Worm (Caenorhabditis elegans) whole organism, L2 larva: ENCODE results near the gene F45E4.6.

Experiments used
- C34F6.9 ChIP-seq: fragments of 150-350 bp; optimal IDR thresholded peaks from 2 replicates; lab custom pipeline; 2014; ENCODE audit warnings: missing biosample characterization, missing genetic modification characterization
- F13H6.1 ChIP-seq: sonication (generic microtip); optimal IDR thresholded peaks from 2 replicates; lab custom pipeline; 2016; ENCODE audit warnings: missing genetic modification characterization, missing compliant biosample characterization
- R02D3.7 ChIP-seq: fragments of 150-350 bp; optimal IDR thresholded peaks from 2 replicates; lab custom pipeline; 2014; ENCODE audit warnings: missing biosample characterization, missing genetic modification characterization
- Y55F3AM.14 ChIP-seq: fragments of 200-800 bp; sonication (Bioruptor generic); optimal IDR thresholded peaks from 2 replicates; lab custom pipeline; 2018; ENCODE audit warnings: mild to moderate bottlenecking, missing genetic modification characterization, missing compliant biosample characterization
- ZK546.5 ChIP-seq: sonication (generic microtip); optimal IDR thresholded peaks from 2 replicates; lab custom pipeline; 2017; ENCODE audit warnings: missing biosample characterization, missing genetic modification characterization
- alr-1 ChIP-seq: fragments of 150-350 bp; optimal IDR thresholded peaks from 2 replicates; lab custom pipeline; 2014; ENCODE audit warnings: missing biosample characterization, missing genetic modification characterization
- aly-2 ChIP-seq: fragments of 150-350 bp; optimal IDR thresholded peaks from 2 replicates; lab custom pipeline; 2014; ENCODE audit warnings: missing biosample characterization, missing genetic modification characterization
- ama-1 ChIP-seq: fragments of 150-350 bp; optimal IDR thresholded peaks from 2 replicates; lab custom pipeline; 2018; ENCODE audit warnings: inconsistent platforms
- blmp-1 ChIP-seq: sonication (generic microtip); optimal IDR thresholded peaks from 2 replicates; lab custom pipeline; 2017; ENCODE audit warnings: missing genetic modification characterization, mild to moderate bottlenecking, missing compliant biosample characterization, antibody characterized with exemption, moderate library complexity; ENCODE audit not compliant: insufficient read depth
- ceh-16 ChIP-seq: fragments of 150-350 bp; optimal IDR thresholded peaks from 2 replicates; lab custom pipeline; 2014; ENCODE audit warnings: missing biosample characterization, missing genetic modification characterization
- crh-2 ChIP-seq: sonication (generic microtip); optimal IDR thresholded peaks from 2 replicates; lab custom pipeline; 2017; ENCODE audit warnings: missing biosample characterization, missing genetic modification characterization
- dmd-4 ChIP-seq: sonication (generic microtip); optimal IDR thresholded peaks from 2 replicates; lab custom pipeline; 2017; ENCODE audit warnings: missing biosample characterization, missing genetic modification characterization
- egl-27 ChIP-seq: sonication (generic microtip); optimal IDR thresholded peaks from 3 replicates; lab custom pipeline; 2017; ENCODE audit warnings: missing biosample characterization, missing genetic modification reagents, missing genetic modification characterization
- elt-1 ChIP-seq: fragments of 150-350 bp; optimal IDR thresholded peaks from 2 replicates; lab custom pipeline; 2014; ENCODE audit warnings: missing biosample characterization, missing genetic modification characterization
- elt-3 ChIP-seq: sonication (generic microtip); optimal IDR thresholded peaks from 2 replicates; lab custom pipeline; 2017; ENCODE audit warnings: missing biosample characterization, missing genetic modification characterization
- fos-1 ChIP-seq: fragments of 150-350 bp; optimal IDR thresholded peaks from 2 replicates; lab custom pipeline; 2014; ENCODE audit warnings: missing biosample characterization, missing genetic modification characterization
- gmeb-1 ChIP-seq: fragments of 150-350 bp; optimal IDR thresholded peaks from 2 replicates; lab custom pipeline; 2014; ENCODE audit warnings: missing biosample characterization, missing genetic modification characterization
- lin-13 ChIP-seq: fragments of 150-350 bp; optimal IDR thresholded peaks from 2 replicates; lab custom pipeline; 2014; ENCODE audit warnings: missing biosample characterization, missing genetic modification reagents, missing genetic modification characterization
- lin-39 ChIP-seq: fragments of 150-350 bp; optimal IDR thresholded peaks from 2 replicates; lab custom pipeline; 2014; ENCODE audit warnings: missing biosample characterization, missing genetic modification reagents, missing genetic modification characterization
- lsy-2 ChIP-seq, 2 experiments: fragments of 150-350 bp in 1 of 2; sonication (generic microtip) in 1 of 2; optimal IDR thresholded peaks; 2 replicates each; lab custom pipeline; 2014 to 2017; ENCODE audit warnings: missing biosample characterization in 2 of 2, missing genetic modification characterization in 2 of 2
- mab-5 ChIP-seq: fragments of 150-350 bp; optimal IDR thresholded peaks from 2 replicates; lab custom pipeline; 2014; ENCODE audit warnings: missing biosample characterization, missing genetic modification characterization
- mbf-1 ChIP-seq: sonication (generic microtip); optimal IDR thresholded peaks from 2 replicates; lab custom pipeline; 2017; ENCODE audit warnings: missing biosample characterization, missing genetic modification characterization
- mdl-1 ChIP-seq, 2 experiments: fragments of 150-350 bp in 1 of 2; sonication (generic microtip) in 1 of 2; optimal IDR thresholded peaks; 2 replicates each; lab custom pipeline; 2017; ENCODE audit warnings: missing biosample characterization in 2 of 2, missing genetic modification characterization in 2 of 2
- nhr-10 ChIP-seq: sonication (generic microtip); optimal IDR thresholded peaks from 2 replicates; lab custom pipeline; 2017; ENCODE audit warnings: missing biosample characterization, missing genetic modification characterization
- nhr-11 ChIP-seq: fragments of 150-350 bp; optimal IDR thresholded peaks from 2 replicates; lab custom pipeline; 2014; ENCODE audit warnings: missing biosample characterization, missing genetic modification characterization
- nhr-12 ChIP-seq: fragments of 150-350 bp; optimal IDR thresholded peaks from 2 replicates; lab custom pipeline; 2014; ENCODE audit warnings: missing biosample characterization, missing genetic modification characterization
- nhr-129 ChIP-seq: fragments of 150-350 bp; optimal IDR thresholded peaks from 2 replicates; lab custom pipeline; 2014; ENCODE audit warnings: missing biosample characterization, missing genetic modification characterization
- nhr-21 ChIP-seq: fragments of 150-350 bp; optimal IDR thresholded peaks from 2 replicates; lab custom pipeline; 2014; ENCODE audit warnings: missing biosample characterization, missing genetic modification characterization
- nhr-23 ChIP-seq: fragments of 150-350 bp; optimal IDR thresholded peaks from 2 replicates; lab custom pipeline; 2014; ENCODE audit warnings: missing biosample characterization, missing genetic modification reagents, missing genetic modification characterization
- nhr-237 ChIP-seq: fragments of 150-350 bp; optimal IDR thresholded peaks from 2 replicates; lab custom pipeline; 2014; ENCODE audit warnings: missing biosample characterization, missing genetic modification characterization
- nhr-25 ChIP-seq: fragments of 150-350 bp; sonication (generic microtip); optimal IDR thresholded peaks from 3 replicates; lab custom pipeline; 2014; ENCODE audit warnings: missing biosample characterization, missing genetic modification characterization
- nhr-6 ChIP-seq: fragments of 150-350 bp; optimal IDR thresholded peaks from 2 replicates; lab custom pipeline; 2014; ENCODE audit warnings: missing biosample characterization, missing genetic modification characterization
- nhr-77 ChIP-seq: fragments of 150-350 bp; optimal IDR thresholded peaks from 2 replicates; lab custom pipeline; 2014; ENCODE audit warnings: missing biosample characterization, missing genetic modification characterization
- peb-1 ChIP-seq: fragments of 150-350 bp; optimal IDR thresholded peaks from 2 replicates; lab custom pipeline; 2014; ENCODE audit warnings: missing biosample characterization, missing genetic modification characterization
- sem-4 ChIP-seq: fragments of 150-350 bp; optimal IDR thresholded peaks from 2 replicates; lab custom pipeline; 2014; ENCODE audit warnings: missing biosample characterization, missing genetic modification reagents, missing genetic modification characterization
- sma-9 ChIP-seq, 2 experiments: fragments of 150-350 bp in 1 of 2; sonication (generic microtip) in 1 of 2; optimal IDR thresholded peaks; 2 replicates each; lab custom pipeline; 2014 to 2016; ENCODE audit warnings: missing genetic modification characterization in 2 of 2, mild to moderate bottlenecking in 1 of 2, missing biosample characterization in 1 of 2, missing compliant biosample characterization in 1 of 2, missing genetic modification reagents in 1 of 2, moderate library complexity in 1 of 2
- snpc-4 ChIP-seq: fragments of 150-350 bp; optimal IDR thresholded peaks from 2 replicates; lab custom pipeline; 2014; ENCODE audit warnings: missing biosample characterization, missing genetic modification characterization
- unc-39 ChIP-seq: fragments of 150-350 bp; optimal IDR thresholded peaks from 2 replicates; lab custom pipeline; 2014; ENCODE audit warnings: missing biosample characterization, missing genetic modification characterization
- unc-55 ChIP-seq: fragments of 150-350 bp; sonication (generic microtip); optimal IDR thresholded peaks from 3 replicates; lab custom pipeline; 2014; ENCODE audit warnings: missing biosample characterization, missing genetic modification reagents, missing genetic modification characterization
- unc-62 ChIP-seq: fragments of 150-350 bp; optimal IDR thresholded peaks from 2 replicates; lab custom pipeline; 2014; ENCODE audit warnings: missing biosample characterization, missing genetic modification reagents, missing genetic modification characterization
- zag-1 ChIP-seq: fragments of 150-350 bp; optimal IDR thresholded peaks from 2 replicates; lab custom pipeline; 2014; ENCODE audit warnings: missing biosample characterization, missing genetic modification characterization
- ztf-11 ChIP-seq: sonication (generic microtip); optimal IDR thresholded peaks from 2 replicates; lab custom pipeline; 2017; ENCODE audit warnings: missing biosample characterization, missing genetic modification characterization
- ztf-4 ChIP-seq: fragments of 150-350 bp; optimal IDR thresholded peaks from 2 replicates; lab custom pipeline; 2014; ENCODE audit warnings: missing biosample characterization, missing genetic modification characterization

The F45E4.6 gene

ce11 chrIV:7661569-7661968 is 29.2 kb upstream of the F45E4.6 start:
- no peak for TF ChIP-seq nhr-6 (tag; lab: Kevin White, UChicago)
- peak; percentile 69 for TF ChIP-seq mab-5
- peak in 1 of 2 experiments; percentile 6 for TF ChIP-seq lsy-2 (tag; optimal IDR thresholded peaks at IDR 0.05; lab: Kevin White, UChicago)

- TF ChIP-seq ama-1 (lab: Kevin White, UChicago) (no peak), ZK546.5 (tag; lab: Kevin White, UChicago) (no peak), snpc-4 (no peak), F13H6.1 (peak; percentile 19), lin-39 (tag; lab: Kevin White, UChicago) (no peak), sem-4 (tag; lab: Kevin White, UChicago) (peak; percentile 78), lin-13 (GFP tag; lab: Kevin White, UChicago) (no peak), nhr-11 (tag; lab: Kevin White, UChicago) (no peak), unc-55 (no peak), blmp-1 (tag; lab: Kevin White, UChicago) (no peak), nhr-21 (no peak), aly-2 (tag; lab: Kevin White, UChicago) (no peak), nhr-6 (tag; lab: Kevin White, UChicago) (no peak), egl-27 (tag; lab: Kevin White, UChicago) (no peak), nhr-23 (no peak), crh-2 (no peak), nhr-237 (tag; lab: Kevin White, UChicago) (no peak), Y55F3AM.14 (GFP tag; lab: Kevin White, UChicago) (no peak), C34F6.9 (tag; lab: Kevin White, UChicago) (peak; percentile 9), sma-9 (GFP tag; optimal IDR thresholded peaks at IDR 0.05; lab: Kevin White, UChicago) (peak; percentile 57), sma-9 (tag; optimal IDR thresholded peaks at IDR 0.05; lab: Kevin White, UChicago) (no peak), mdl-1 (tag; optimal IDR thresholded peaks at IDR 0.05; lab: Kevin White, UChicago) (no peak), mbf-1 (tag; lab: Kevin White, UChicago) (no peak), nhr-129 (tag; lab: Kevin White, UChicago) (peak; percentile 18)
Observed at ce11 chrIV:7659481-7659880, 27.1 kb upstream of the F45E4.6 start.

ce11 chrIV:7658589-7658988 is 26.2 kb upstream of the F45E4.6 start, which contains the start of gene C08G9.1:
Gene C08G9.1 (plus strand): TSS chrIV:7658763.
- TF ChIP-seq lsy-2 (tag; optimal IDR thresholded peaks at IDR 0.05; lab: Kevin White, UChicago): peak in 1 of 2 experiments; percentile 0
- no peak for TF ChIP-seq unc-62 (GFP tag; lab: Kevin White, UChicago)
- TF ChIP-seq mdl-1 (tag; optimal IDR thresholded peaks at IDR 0.05; lab: Kevin White, UChicago): no peak
- TF ChIP-seq zag-1 (tag; lab: Kevin White, UChicago): no peak
- no peak for TF ChIP-seq ztf-11 (tag; lab: Kevin White, UChicago)
- TF ChIP-seq nhr-129 (tag; lab: Kevin White, UChicago): peak; percentile 45
- no peak for TF ChIP-seq peb-1 (tag; lab: Kevin White, UChicago)
- no peak for TF ChIP-seq nhr-77 (tag; lab: Kevin White, UChicago)
- TF ChIP-seq C34F6.9 (tag; lab: Kevin White, UChicago): peak; percentile 12
- TF ChIP-seq crh-2: no peak
- no peak for TF ChIP-seq elt-1
- TF ChIP-seq ZK546.5 (tag; lab: Kevin White, UChicago): no peak
- no peak for TF ChIP-seq nhr-12
- TF ChIP-seq R02D3.7 (tag; lab: Kevin White, UChicago): no peak
- TF ChIP-seq lin-39 (tag; lab: Kevin White, UChicago): no peak
- no peak for TF ChIP-seq mab-5
- TF ChIP-seq nhr-25: no peak
- peak; percentile 47 for TF ChIP-seq unc-55
- no peak for TF ChIP-seq nhr-11 (tag; lab: Kevin White, UChicago)
- no peak for TF ChIP-seq gmeb-1 (tag; lab: Kevin White, UChicago)
- TF ChIP-seq fos-1: no peak

- TF ChIP-seq alr-1 (tag; lab: Kevin White, UChicago) (no peak), gmeb-1 (tag; lab: Kevin White, UChicago) (peak; percentile 39), Y55F3AM.14 (GFP tag; lab: Kevin White, UChicago) (no peak), nhr-10 (tag; lab: Kevin White, UChicago) (no peak), ztf-4 (tag; lab: Kevin White, UChicago) (no peak), nhr-6 (tag; lab: Kevin White, UChicago) (no peak), aly-2 (tag; lab: Kevin White, UChicago) (no peak), lin-13 (GFP tag; lab: Kevin White, UChicago) (peak; percentile 60), elt-3 (tag; lab: Kevin White, UChicago) (no peak), R02D3.7 (tag; lab: Kevin White, UChicago) (no peak), fos-1 (peak; percentile 75), crh-2 (peak; percentile 71), F13H6.1 (no peak), ceh-16 (tag; lab: Kevin White, UChicago) (no peak), peb-1 (tag; lab: Kevin White, UChicago) (no peak), sem-4 (tag; lab: Kevin White, UChicago) (peak; percentile 81), ztf-11 (tag; lab: Kevin White, UChicago) (no peak), nhr-25 (no peak), nhr-12 (no peak), dmd-4 (tag; lab: Kevin White, UChicago) (no peak), C34F6.9 (tag; lab: Kevin White, UChicago) (peak; percentile 90), unc-55 (peak; percentile 86), unc-39 (no peak), unc-62 (GFP tag; lab: Kevin White, UChicago) (no peak), elt-1 (no peak), nhr-129 (tag; lab: Kevin White, UChicago) (peak; percentile 77), egl-27 (tag; lab: Kevin White, UChicago) (no peak), zag-1 (tag; lab: Kevin White, UChicago) (peak; percentile 22), blmp-1 (tag; lab: Kevin White, UChicago) (peak; percentile 97)
Observed at ce11 chrIV:7654212-7654778, 21.9 kb upstream of the F45E4.6 start, which contains the start of gene nrde-4. Gene nrde-4 (minus strand): TSS chrIV:7654262.
